Worm (Caenorhabditis elegans) whole organism, young adult: ENCODE results near the gene trpp-11.

Source experiments
- B0336.3 ChIP-seq: fragments of 200-800 bp; sonication (Bioruptor generic); IDR thresholded peaks from 2 replicates; pipeline ENCODE4 v1.3.6; 2022; ENCODE audit warnings: missing genetic modification characterization, missing compliant biosample characterization
- C17E4.6 ChIP-seq: fragments of 200-800 bp; sonication (Bioruptor generic); IDR thresholded peaks from 2 replicates; pipeline ENCODE4 v1.3.6; 2022; ENCODE audit warnings: missing genetic modification reagents, missing genetic modification characterization, missing compliant biosample characterization
- F10E7.11 ChIP-seq: sonication (generic microtip); optimal IDR thresholded peaks from 2 replicates; lab custom pipeline; 2017; ENCODE audit warnings: mild to moderate bottlenecking, missing genetic modification characterization, moderate library complexity, missing compliant biosample characterization
- F37B4.10 ChIP-seq: fragments of 200-800 bp; sonication (Bioruptor generic); IDR thresholded peaks from 2 replicates; pipeline ENCODE4 v1.3.6; 2022; ENCODE audit warnings: missing genetic modification characterization, missing compliant biosample characterization
- F39B2.1 ChIP-seq: fragments of 200-800 bp; sonication (Bioruptor generic); IDR thresholded peaks from 2 replicates; pipeline ENCODE4 v1.3.6; 2022; ENCODE audit warnings: missing genetic modification reagents, missing genetic modification characterization, missing compliant biosample characterization
- F49E8.2 ChIP-seq: sonication (generic microtip); optimal IDR thresholded peaks from 3 replicates; lab custom pipeline; 2017; ENCODE audit warnings: missing genetic modification characterization, mild to moderate bottlenecking, missing compliant biosample characterization, antibody characterized with exemption, moderate library complexity; ENCODE audit not compliant: insufficient read depth
- F55B11.4 ChIP-seq: sonication (generic microtip); optimal IDR thresholded peaks from 2 replicates; lab custom pipeline; 2016; ENCODE audit warnings: missing compliant biosample characterization, missing genetic modification characterization, borderline replicate concordance; ENCODE audit not compliant: insufficient read depth
- K12H6.12 ChIP-seq: fragments of 200-800 bp; sonication (Bioruptor generic); optimal IDR thresholded peaks from 2 replicates; lab custom pipeline; 2018; ENCODE audit warnings: mild to moderate bottlenecking, missing genetic modification characterization, missing compliant biosample characterization
- Y53G8AR.9 ChIP-seq: fragments of 200-800 bp; sonication (Bioruptor generic); conservative IDR thresholded peaks from 2 replicates; pipeline ENCODE4 v1.3.6; 2022; ENCODE audit warnings: missing genetic modification reagents, missing genetic modification characterization, missing compliant biosample characterization
- Y79H2A.3 ChIP-seq: fragments of 200-800 bp; sonication (Bioruptor generic); conservative IDR thresholded peaks from 2 replicates; pipeline ENCODE4 v1.3.6; 2022; ENCODE audit warnings: missing genetic modification reagents, missing genetic modification characterization, missing compliant biosample characterization
- Y95B8A.8 ChIP-seq: fragments of 200-800 bp; sonication (Bioruptor generic); IDR thresholded peaks from 2 replicates; pipeline ENCODE4 v1.3.6; 2022; ENCODE audit warnings: missing genetic modification reagents, missing genetic modification characterization, missing compliant biosample characterization
- akir-1 ChIP-seq: fragments of 200-800 bp; sonication (Bioruptor generic); optimal IDR thresholded peaks from 2 replicates; lab custom pipeline; 2018; ENCODE audit warnings: mild to moderate bottlenecking, missing genetic modification characterization, moderate library complexity, missing compliant biosample characterization
- ama-1 ChIP-seq, 3 experiments: fragments of 150-350 bp in 1 of 3; sonication (generic microtip) in 2 of 3; optimal IDR thresholded peaks; 2 replicates each; lab custom pipeline; 2014 to 2018; ENCODE audit warnings: missing biosample characterization in 2 of 3, missing genetic modification characterization in 2 of 3, missing genetic modification reagents in 2 of 3
- atf-7 ChIP-seq: sonication (generic microtip); optimal IDR thresholded peaks from 2 replicates; lab custom pipeline; 2017; ENCODE audit warnings: mild to moderate bottlenecking, missing genetic modification characterization, missing compliant biosample characterization
- bed-1 ChIP-seq: fragments of 200-800 bp; sonication (Bioruptor generic); IDR thresholded peaks from 2 replicates; pipeline ENCODE4 v1.3.6; 2022; ENCODE audit warnings: missing genetic modification reagents, missing genetic modification characterization, missing compliant biosample characterization
- ceh-100 ChIP-seq: fragments of 200-800 bp; sonication (Bioruptor generic); IDR thresholded peaks from 2 replicates; pipeline ENCODE4 v1.3.6; 2022; ENCODE audit warnings: missing genetic modification reagents, missing genetic modification characterization, missing compliant biosample characterization
- chd-7 ChIP-seq: sonication (generic microtip); optimal IDR thresholded peaks from 2 replicates; lab custom pipeline; 2016; ENCODE audit warnings: mild to moderate bottlenecking, missing genetic modification characterization, moderate library complexity, missing compliant biosample characterization
- die-1 ChIP-seq: sonication (generic microtip); optimal IDR thresholded peaks from 2 replicates; lab custom pipeline; 2016; ENCODE audit warnings: missing genotype, mild to moderate bottlenecking, missing genetic modification characterization, missing compliant biosample characterization
- egl-44 ChIP-seq: fragments of 200-800 bp; sonication (Bioruptor generic); IDR thresholded peaks from 2 replicates; pipeline ENCODE4 v1.3.6; 2022; ENCODE audit warnings: missing genetic modification reagents, missing genetic modification characterization, missing compliant biosample characterization
- egrh-3 ChIP-seq: fragments of 200-800 bp; sonication (Bioruptor generic); IDR thresholded peaks from 2 replicates; pipeline ENCODE4 v1.3.6; 2022; ENCODE audit warnings: missing genetic modification reagents, missing genetic modification characterization, missing compliant biosample characterization
- fkh-3 ChIP-seq: sonication (generic microtip); optimal IDR thresholded peaks from 2 replicates; lab custom pipeline; 2016; ENCODE audit warnings: mild to moderate bottlenecking, missing genetic modification characterization, missing compliant biosample characterization
- gei-17 ChIP-seq: fragments of 200-800 bp; sonication (Bioruptor generic); optimal IDR thresholded peaks from 2 replicates; lab custom pipeline; 2018; ENCODE audit warnings: mild to moderate bottlenecking, missing genetic modification characterization, missing compliant biosample characterization
- hsf-1 ChIP-seq: fragments of 200-800 bp; sonication (Bioruptor generic); IDR thresholded peaks from 2 replicates; pipeline ENCODE4 v1.3.6; 2022; ENCODE audit warnings: missing genetic modification reagents, missing genetic modification characterization, missing compliant biosample characterization
- let-607 ChIP-seq, 2 experiments: fragments of 200-800 bp in 1 of 2; sonication (Bioruptor generic) in 1 of 2; sonication (generic microtip) in 1 of 2; optimal IDR thresholded peaks; 2 replicates each; lab custom pipeline; 2016 to 2018; ENCODE audit warnings: mild to moderate bottlenecking in 2 of 2, missing compliant biosample characterization in 2 of 2, missing genetic modification characterization in 2 of 2, moderate library complexity in 2 of 2, missing genotype in 1 of 2
- lin-26 ChIP-seq: fragments of 200-800 bp; sonication (Bioruptor generic); IDR thresholded peaks from 2 replicates; pipeline ENCODE4 v1.3.6; 2022; ENCODE audit warnings: missing genetic modification reagents, missing genetic modification characterization, missing compliant biosample characterization
- lin-35 ChIP-seq, 3 experiments: fragments of 150-350 bp in 2 of 3; sonication (generic microtip) in 1 of 3; optimal IDR thresholded peaks; 2 replicates each; lab custom pipeline; 2014 to 2018; ENCODE audit warnings: missing biosample characterization in 3 of 3, missing genetic modification characterization in 3 of 3, missing genetic modification reagents in 3 of 3
- lin-54 ChIP-seq: fragments of 200-800 bp; sonication (Bioruptor generic); optimal IDR thresholded peaks from 2 replicates; lab custom pipeline; 2018; ENCODE audit warnings: mild to moderate bottlenecking, missing genetic modification characterization, missing compliant biosample characterization
- lsl-1 ChIP-seq: fragments of 200-800 bp; sonication (Bioruptor generic); optimal IDR thresholded peaks from 2 replicates; lab custom pipeline; 2018; ENCODE audit warnings: mild to moderate bottlenecking, missing genetic modification characterization, moderate library complexity, missing compliant biosample characterization
- madf-3 ChIP-seq: fragments of 200-800 bp; sonication (Bioruptor generic); IDR thresholded peaks from 2 replicates; pipeline ENCODE4 v1.3.6; 2022; ENCODE audit warnings: missing genetic modification reagents, missing genetic modification characterization, missing compliant biosample characterization
- madf-6 ChIP-seq: fragments of 200-800 bp; sonication (Bioruptor generic); IDR thresholded peaks from 2 replicates; pipeline ENCODE4 v1.3.6; 2022; ENCODE audit warnings: missing genetic modification reagents, missing genetic modification characterization, missing compliant biosample characterization
- mcd-1 ChIP-seq: fragments of 200-800 bp; sonication (Bioruptor generic); IDR thresholded peaks from 2 replicates; pipeline ENCODE4 v1.3.6; 2022; ENCODE audit warnings: missing genetic modification reagents, missing genetic modification characterization, missing compliant biosample characterization
- nhr-27 ChIP-seq: fragments of 200-800 bp; sonication (Bioruptor generic); optimal IDR thresholded peaks from 2 replicates; lab custom pipeline; 2018; ENCODE audit warnings: mild to moderate bottlenecking, missing genetic modification characterization, moderate library complexity, missing compliant biosample characterization
- rcor-1 ChIP-seq: fragments of 200-800 bp; sonication (Bioruptor generic); IDR thresholded peaks from 2 replicates; pipeline ENCODE4 v1.3.6; 2022; ENCODE audit warnings: missing genetic modification reagents, missing genetic modification characterization, missing compliant biosample characterization
- sdz-38 ChIP-seq: sonication (generic microtip); optimal IDR thresholded peaks from 2 replicates; lab custom pipeline; 2016; ENCODE audit warnings: missing genotype, missing genetic modification characterization, missing compliant biosample characterization
- snpc-4 ChIP-seq, 5 experiments: fragments of 150-350 bp in 1 of 5; sonication (generic microtip) in 4 of 5; optimal IDR thresholded peaks; 2 replicates each; lab custom pipeline; 2014 to 2018; ENCODE audit warnings: missing genetic modification characterization in 5 of 5, missing biosample characterization in 3 of 5, antibody characterized with exemption in 2 of 5, mild to moderate bottlenecking in 2 of 5, missing compliant biosample characterization in 2 of 5, missing genotype in 2 of 5, moderate library complexity in 2 of 5, missing genetic modification reagents in 1 of 5
- somi-1 ChIP-seq: fragments of 200-800 bp; sonication (Bioruptor generic); optimal IDR thresholded peaks from 2 replicates; lab custom pipeline; 2018; ENCODE audit warnings: mild to moderate bottlenecking, missing genetic modification characterization, missing compliant biosample characterization
- sptf-2 ChIP-seq: fragments of 200-800 bp; sonication (Bioruptor generic); optimal IDR thresholded peaks from 2 replicates; lab custom pipeline; 2018; ENCODE audit warnings: mild to moderate bottlenecking, missing genetic modification characterization, missing compliant biosample characterization
- tbp1 ChIP-seq: fragments of 200-800 bp; sonication (Bioruptor generic); optimal IDR thresholded peaks from 2 replicates; lab custom pipeline; 2018; ENCODE audit warnings: mild to moderate bottlenecking, missing genetic modification characterization, missing compliant biosample characterization
- tlf-1 ChIP-seq: fragments of 200-800 bp; sonication (Bioruptor generic); optimal IDR thresholded peaks from 2 replicates; lab custom pipeline; 2018; ENCODE audit warnings: mild to moderate bottlenecking, missing genetic modification characterization, missing compliant biosample characterization
- zfh-2 ChIP-seq: fragments of 200-800 bp; sonication (Bioruptor generic); conservative IDR thresholded peaks from 2 replicates; pipeline ENCODE4 v1.3.6; 2022; ENCODE audit warnings: missing genetic modification reagents, missing genetic modification characterization, missing compliant biosample characterization

Gene trpp-11

ce11 chrIII:833711-834442, 38.9 kb downstream of the trpp-11 start (continued):
- TF ChIP-seq nhr-27 (tag; lab: Kevin White, UChicago) (peak; percentile 23), lin-26 (peak; percentile 60; the same call in 1 of the 2 replicates), tlf-1 (GFP tag; lab: Kevin White, UChicago) (peak; percentile 87), somi-1 (GFP tag; lab: Kevin White, UChicago) (peak; percentile 68), akir-1 (no peak), hsf-1 (GFP tag; lab: Robert Waterston, UW) (0 out of 2 replicates have a peak, but pooled peaks have one; percentile 37), F10E7.11 (tag; lab: Kevin White, UChicago) (no peak), tbp1 (GFP tag; lab: Kevin White, UChicago) (peak; percentile 53), sdz-38 (no peak), die-1 (tag; lab: Kevin White, UChicago) (peak; percentile 35), rcor-1 (GFP tag; lab: Robert Waterston, UW) (0 out of 2 replicates have a peak, but pooled peaks have one; percentile 32), mcd-1 (GFP tag; lab: Robert Waterston, UW) (peak; percentile 73), sptf-2 (GFP tag; lab: Kevin White, UChicago) (no peak), lin-54 (GFP tag; lab: Kevin White, UChicago) (peak; percentile 60), B0336.3 (GFP tag; lab: Robert Waterston, UW) (peak; percentile 61; the same call in 1 of the 2 replicates), bed-1 (GFP tag; lab: Robert Waterston, UW) (no peak), chd-7 (peak; percentile 85), fkh-3 (no peak), egl-44 (GFP tag; lab: Robert Waterston, UW) (peak; percentile 39; the same call in 1 of the 2 replicates), let-607 (tag; optimal IDR thresholded peaks at IDR 0.05; lab: Kevin White, UChicago) (peak; percentile 43 to 54), Y79H2A.3 (GFP tag; lab: Robert Waterston, UW) (0 out of 2 replicates have a peak, but pooled peaks have one; percentile 40), lin-35 (GFP tag; optimal IDR thresholded peaks at IDR 0.05; lab: Kevin White, UChicago) (no peak), ama-1 (optimal IDR thresholded peaks at IDR 0.05; lab: Kevin White, UChicago) (peak; percentile 89), ama-1 (GFP tag; optimal IDR thresholded peaks at IDR 0.05; lab: Kevin White, UChicago) (peak in 1 of 2 experiments; percentile 37), atf-7 (tag; lab: Kevin White, UChicago) (peak; percentile 98), K12H6.12 (peak; percentile 86), F55B11.4 (tag; lab: Kevin White, UChicago) (no peak), ceh-100 (GFP tag; lab: Robert Waterston, UW) (peak; percentile 45; the same call in 1 of the 2 replicates), madf-6 (GFP tag; lab: Robert Waterston, UW) (no peak), lsl-1 (no peak), F37B4.10 (GFP tag; lab: Robert Waterston, UW) (no peak), Y53G8AR.9 (GFP tag; lab: Robert Waterston, UW) (no peak; the same call in 1 of the 2 replicates), F49E8.2 (tag; lab: Kevin White, UChicago) (no peak), snpc-4 (GFP tag; optimal IDR thresholded peaks at IDR 0.05; lab: Kevin White, UChicago) (no peak), snpc-4 (tag; optimal IDR thresholded peaks at IDR 0.05; lab: Kevin White, UChicago) (peak in 3 of 4 experiments; percentile 16 to 54 (median 53)), C17E4.6 (GFP tag; lab: Robert Waterston, UW) (no peak)
- TF ChIP-seq, all 124 proteins: peak for 50

- TF ChIP-seq zfh-2 (GFP tag; lab: Robert Waterston, UW) (peak; percentile 82), atf-7 (tag; lab: Kevin White, UChicago) (no peak), ama-1 (optimal IDR thresholded peaks at IDR 0.05; lab: Kevin White, UChicago) (peak; percentile 33), ama-1 (GFP tag; optimal IDR thresholded peaks at IDR 0.05; lab: Kevin White, UChicago) (no peak), madf-3 (GFP tag; lab: Robert Waterston, UW) (peak; percentile 36; the same call in 1 of the 2 replicates), Y95B8A.8 (GFP tag; lab: Robert Waterston, UW) (0 out of 2 replicates have a peak, but pooled peaks have one; percentile 45), lin-26 (peak; percentile 18; the same call in 1 of the 2 replicates), Y53G8AR.9 (GFP tag; lab: Robert Waterston, UW) (0 out of 2 replicates have a peak, but pooled peaks have one; percentile 11), gei-17 (no peak), egrh-3 (GFP tag; lab: Robert Waterston, UW) (peak; percentile 24; the same call in 1 of the 2 replicates), F39B2.1 (GFP tag; lab: Robert Waterston, UW) (no peak)
Measured at ce11 chrIII:834443-834815, 39.5 kb downstream of the trpp-11 start.
